ENCODE assay signal across 4 worm cellular contexts in the genomic region with DNA sequence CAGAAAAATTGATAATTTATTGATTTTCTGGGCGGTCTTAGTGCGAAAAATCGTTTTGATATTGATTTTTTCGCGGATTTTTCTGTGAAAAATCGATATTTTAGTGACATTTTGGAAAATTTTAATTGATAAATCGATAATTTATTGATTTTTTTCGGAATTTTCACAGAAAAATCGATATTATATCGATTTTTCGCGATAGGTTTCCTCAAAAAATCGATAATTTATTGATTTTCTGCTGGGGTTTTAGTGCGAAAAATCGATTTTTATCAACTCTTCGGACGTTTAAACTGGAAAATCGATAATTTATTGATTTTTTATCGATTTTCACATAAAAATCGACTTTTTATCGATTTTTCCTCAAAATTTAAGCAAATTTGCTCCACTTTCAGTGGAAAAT.
TF ChIP-seq lines count a peak whose summit lies in the region.

No protein-coding gene starts in this region.

TF ChIP-seq in whole organism, L3 larva, 47 proteins besides CTCF, POLR2A, EP300 and RAD21:
- TF ChIP-seq elt-1 (tag; optimal IDR thresholded peaks at IDR 0.05; lab: Kevin White, UChicago) (no peak), nhr-25 (tag; optimal IDR thresholded peaks at IDR 0.05; lab: Kevin White, UChicago) (no peak), ceh-28 (tag; optimal IDR thresholded peaks at IDR 0.05; lab: Kevin White, UChicago) (peak; percentile 95), tbx-2 (tag; optimal IDR thresholded peaks at IDR 0.05; lab: Kevin White, UChicago) (no peak), ztf-11 (tag; optimal IDR thresholded peaks at IDR 0.05; lab: Kevin White, UChicago) (no peak)

TF ChIP-seq in whole organism, L4 larva, 104 proteins besides CTCF, POLR2A, EP300 and RAD21:
- TF ChIP-seq ceh-28 (tag; optimal IDR thresholded peaks at IDR 0.05; lab: Kevin White, UChicago) (peak; percentile 96), lim-7 (GFP tag; IDR thresholded peaks at IDR 0.05; lab: Robert Waterston, UW) (no peak)

TF ChIP-seq in whole organism, late embryonic, 69 proteins besides CTCF, POLR2A, EP300 and RAD21:
- no peak for TF ChIP-seq rnt-1 (tag; optimal IDR thresholded peaks at IDR 0.05; lab: Kevin White, UChicago)
- TF ChIP-seq npax-4 (tag; optimal IDR thresholded peaks at IDR 0.05; lab: Kevin White, UChicago): no peak
- TF ChIP-seq C08G9.2 (tag; optimal IDR thresholded peaks at IDR 0.05; lab: Kevin White, UChicago): no peak
- TF ChIP-seq ceh-48 (tag; optimal IDR thresholded peaks at IDR 0.05; lab: Kevin White, UChicago): peak; percentile 33

TF ChIP-seq in whole organism, midembryonic, 9 proteins besides CTCF, POLR2A, EP300 and RAD21:
- no peak for TF ChIP-seq ztf-29 (GFP tag; IDR thresholded peaks at IDR 0.05; lab: Robert Waterston, UW)
- TF ChIP-seq T22C8.4 (GFP tag; IDR thresholded peaks at IDR 0.05; lab: Robert Waterston, UW): peak; percentile 67; the same call in 1 of the 2 replicates
- no peak for TF ChIP-seq ztf-23 (GFP tag; IDR thresholded peaks at IDR 0.05; lab: Robert Waterston, UW)
